Fruit fly (Drosophila melanogaster) whole organism, embryonic: ENCODE results near the gene CG6610.

Experiments used
- Adf1 ChIP-seq: fragments of 200-800 bp; sonication (Bioruptor generic); IDR thresholded peaks from 2 replicates; pipeline ENCODE4 v1.3.6; 2022; ENCODE audit warnings: missing biosample characterization, missing genetic modification characterization
- CG10431 ChIP-seq: fragments of 200-800 bp; sonication (Bioruptor generic); optimal IDR thresholded peaks from 3 replicates; lab custom pipeline; 2018; ENCODE audit warnings: missing biosample characterization, mild to moderate bottlenecking, missing genetic modification characterization
- CG11560 ChIP-seq: fragments of 200-800 bp; sonication (Bioruptor generic); IDR thresholded peaks from 3 replicates; pipeline ENCODE4 v1.3.6; 2022; ENCODE audit warnings: missing biosample characterization, missing genetic modification characterization
- CG12744 ChIP-seq: fragments of 200-800 bp; sonication (Bioruptor generic); optimal IDR thresholded peaks from 2 replicates; lab custom pipeline; 2016; ENCODE audit warnings: missing biosample characterization, missing genetic modification characterization
- CG1529 ChIP-seq: fragments of 200-800 bp; sonication (Bioruptor generic); optimal IDR thresholded peaks from 3 replicates; lab custom pipeline; 2018; ENCODE audit warnings: missing biosample characterization, missing genetic modification characterization
- CG17829 ChIP-seq: fragments of 200-800 bp; optimal IDR thresholded peaks from 2 replicates; lab custom pipeline; 2019; ENCODE audit warnings: missing biosample characterization, mild to moderate bottlenecking, missing genetic modification characterization, moderate library complexity
- CG17912 ChIP-seq: fragments of 200-800 bp; sonication (Bioruptor generic); optimal IDR thresholded peaks from 2 replicates; lab custom pipeline; 2018; ENCODE audit warnings: missing biosample characterization, mild to moderate bottlenecking, missing genetic modification characterization
- CG1792 ChIP-seq: fragments of 200-800 bp; sonication (Bioruptor generic); optimal IDR thresholded peaks from 2 replicates; lab custom pipeline; 2016; ENCODE audit warnings: missing biosample characterization, missing genetic modification characterization
- CG3065 ChIP-seq: fragments of 200-800 bp; sonication (Bioruptor generic); optimal IDR thresholded peaks from 2 replicates; lab custom pipeline; 2016; ENCODE audit warnings: missing biosample characterization, missing genetic modification characterization
- CG3995 ChIP-seq: fragments of 200-800 bp; sonication (Bioruptor generic); optimal IDR thresholded peaks from 3 replicates; lab custom pipeline; 2016; ENCODE audit warnings: missing biosample characterization, missing genetic modification characterization
- CG6654 ChIP-seq: fragments of 200-800 bp; sonication (Bioruptor generic); optimal IDR thresholded peaks from 2 replicates; lab custom pipeline; 2017; ENCODE audit warnings: missing biosample characterization, mild to moderate bottlenecking, missing genetic modification characterization
- CG6683 ChIP-seq: fragments of 200-800 bp; sonication (Bioruptor generic); optimal IDR thresholded peaks from 2 replicates; lab custom pipeline; 2017; ENCODE audit warnings: missing biosample characterization, mild to moderate bottlenecking, missing genetic modification characterization, missing genetic modification reagents
- Dad ChIP-seq: fragments of 200-800 bp; sonication (Bioruptor generic); optimal IDR thresholded peaks from 3 replicates; lab custom pipeline; 2016; ENCODE audit warnings: missing biosample characterization, missing genetic modification characterization
- Deaf1 ChIP-seq: fragments of 200-800 bp; optimal IDR thresholded peaks from 3 replicates; lab custom pipeline; 2019; ENCODE audit warnings: missing biosample characterization, mild to moderate bottlenecking, missing genetic modification characterization, moderate library complexity
- HmgD ChIP-seq: fragments of 200-800 bp; sonication (Bioruptor generic); optimal IDR thresholded peaks from 3 replicates; lab custom pipeline; 2016; ENCODE audit warnings: missing biosample characterization, missing genetic modification characterization
- Hr3 ChIP-seq: fragments of 200-800 bp; sonication (Bioruptor generic); optimal IDR thresholded peaks from 3 replicates; lab custom pipeline; 2016; ENCODE audit warnings: missing biosample characterization, missing genetic modification characterization
- Kr ChIP-seq: fragments of 200-800 bp; sonication (Bioruptor generic); optimal IDR thresholded peaks from 2 replicates; lab custom pipeline; 2017; ENCODE audit warnings: missing biosample characterization, mild to moderate bottlenecking, missing genetic modification characterization
- Lim3 ChIP-seq: fragments of 200-800 bp; sonication (Bioruptor generic); IDR thresholded peaks from 2 replicates; pipeline ENCODE4 v1.3.6; 2022; ENCODE audit warnings: missing biosample characterization, missing genetic modification characterization
- Med ChIP-seq: fragments of 200-800 bp; sonication (Bioruptor generic); peaks from one replicate; lab custom pipeline; 2016; ENCODE audit warnings: missing biosample characterization, missing genetic modification characterization, mild to moderate bottlenecking, inconsistent platforms, moderate library complexity
- Meics ChIP-seq: fragments of 200-800 bp; sonication (Bioruptor generic); optimal IDR thresholded peaks from 2 replicates; lab custom pipeline; 2017; ENCODE audit warnings: missing biosample characterization, mild to moderate bottlenecking, missing genetic modification characterization
- Nf-YB ChIP-seq: fragments of 200-800 bp; sonication (Bioruptor generic); optimal IDR thresholded peaks from 3 replicates; lab custom pipeline; 2019; ENCODE audit warnings: missing biosample characterization, mild to moderate bottlenecking, missing genetic modification characterization, moderate library complexity
- Nf-YC ChIP-seq: fragments of 200-800 bp; optimal IDR thresholded peaks from 3 replicates; lab custom pipeline; 2019; ENCODE audit warnings: missing biosample characterization, mild to moderate bottlenecking, missing genetic modification characterization, moderate library complexity
- Spps ChIP-seq: fragments of 200-800 bp; sonication (Bioruptor generic); optimal IDR thresholded peaks from 2 replicates; lab custom pipeline; 2018; ENCODE audit warnings: missing biosample characterization, mild to moderate bottlenecking, missing genetic modification characterization
- Sry-δ ChIP-seq: fragments of 200-800 bp; sonication (Bioruptor generic); optimal IDR thresholded peaks from 2 replicates; lab custom pipeline; 2016; ENCODE audit warnings: missing biosample characterization, missing genetic modification characterization
- aop ChIP-seq: fragments of 200-800 bp; sonication (Bioruptor generic); IDR thresholded peaks from 2 replicates; pipeline ENCODE4 v1.3.6; 2022; ENCODE audit warnings: missing biosample characterization, missing genetic modification characterization
- bcd ChIP-seq: fragments of 200-800 bp; sonication (Bioruptor generic); optimal IDR thresholded peaks from 2 replicates; lab custom pipeline; 2017; ENCODE audit warnings: missing biosample characterization, mild to moderate bottlenecking, missing genetic modification characterization
- btn ChIP-seq: fragments of 200-800 bp; sonication (Bioruptor generic); optimal IDR thresholded peaks from 2 replicates; lab custom pipeline; 2016; ENCODE audit warnings: missing biosample characterization, missing genetic modification characterization
- chinmo ChIP-seq: fragments of 200-800 bp; sonication (Bioruptor generic); IDR thresholded peaks from 4 replicates; pipeline ENCODE4 v1.3.6; 2022; ENCODE audit warnings: missing biosample characterization, missing genetic modification characterization; ENCODE audit not compliant: partially characterized antibody
- dan ChIP-seq: fragments of 200-800 bp; sonication (Bioruptor generic); IDR thresholded peaks from 2 replicates; pipeline ENCODE4 v1.3.6; 2022; ENCODE audit warnings: missing biosample characterization, missing genetic modification characterization
- esg ChIP-seq: fragments of 200-800 bp; sonication (Bioruptor generic); conservative IDR thresholded peaks from 2 replicates; pipeline ENCODE4 v1.3.6; 2022; ENCODE audit warnings: missing biosample characterization, missing genetic modification characterization
- ewg ChIP-seq: fragments of 200-800 bp; sonication (Bioruptor generic); optimal IDR thresholded peaks from 3 replicates; lab custom pipeline; 2017; ENCODE audit warnings: mild to moderate bottlenecking, missing biosample characterization, missing genetic modification reagents, missing genetic modification characterization
- exex ChIP-seq: fragments of 200-800 bp; sonication (Bioruptor generic); optimal IDR thresholded peaks from 4 replicates; lab custom pipeline; 2018; ENCODE audit warnings: missing biosample characterization, mild to moderate bottlenecking, missing genetic modification characterization, moderate library complexity
- grau ChIP-seq: fragments of 200-800 bp; optimal IDR thresholded peaks from 3 replicates; lab custom pipeline; 2019; ENCODE audit warnings: missing biosample characterization, mild to moderate bottlenecking, missing genetic modification characterization, moderate library complexity
- grn ChIP-seq: fragments of 200-800 bp; sonication (Bioruptor generic); optimal IDR thresholded peaks from 3 replicates; lab custom pipeline; 2017; ENCODE audit warnings: missing biosample characterization, missing genetic modification characterization
- gt ChIP-seq: fragments of 200-800 bp; sonication (Bioruptor generic); IDR thresholded peaks from 2 replicates; pipeline ENCODE4 v1.3.6; 2022; ENCODE audit warnings: missing biosample characterization, missing genetic modification characterization
- jigr1 ChIP-seq: fragments of 200-800 bp; sonication (Bioruptor generic); IDR thresholded peaks from 3 replicates; pipeline ENCODE4 v1.3.6; 2022; ENCODE audit warnings: missing biosample characterization, missing genetic modification characterization
- jing ChIP-seq: fragments of 200-800 bp; sonication (Bioruptor generic); optimal IDR thresholded peaks from 2 replicates; lab custom pipeline; 2018; ENCODE audit warnings: missing biosample characterization, mild to moderate bottlenecking, missing genetic modification characterization
- ken ChIP-seq: fragments of 200-800 bp; sonication (Bioruptor generic); IDR thresholded peaks from 3 replicates; pipeline ENCODE4 v1.3.6; 2022; ENCODE audit warnings: missing biosample characterization, missing genetic modification characterization
- lov ChIP-seq, 2 experiments: fragments of 200-800 bp in 1 of 2; fragments of >200 bp in 1 of 2; sonication (Bioruptor generic) in 1 of 2; IDR thresholded peaks in 1 of 2; optimal IDR thresholded peaks in 1 of 2; 2 replicates in 1 of 2; 3 replicates in 1 of 2; pipeline versions ENCODE4 v1.3.6 to Lab custom; 2017 to 2022; ENCODE audit warnings: missing biosample characterization in 1 of 2, missing genetic modification characterization in 1 of 2
- pan ChIP-seq, 4 experiments: fragments of >200 bp in 3 of 4; fragments of 200-800 bp in 1 of 4; sonication (Bioruptor generic) in 1 of 4; optimal IDR thresholded peaks in 3 of 4; IDR thresholded peaks in 1 of 4; 2 replicates each; pipeline versions ENCODE4 v1.3.6 to Lab custom; 2017 to 2022; ENCODE audit warnings: missing biosample characterization in 2 of 4, missing genetic modification characterization in 2 of 4, mixed read lengths in 1 of 4
- pho ChIP-seq: fragments of 200-800 bp; sonication (Bioruptor generic); optimal IDR thresholded peaks from 2 replicates; lab custom pipeline; 2016; ENCODE audit warnings: missing biosample characterization, missing genetic modification characterization
- prd ChIP-seq, 3 experiments: fragments of >200 bp in 2 of 3; fragments of 200-800 bp in 1 of 3; sonication (Bioruptor generic) in 1 of 3; optimal IDR thresholded peaks in 2 of 3; IDR thresholded peaks in 1 of 3; 2 replicates in 2 of 3; 3 replicates in 1 of 3; pipeline versions ENCODE4 v1.3.6 to Lab custom; 2017 to 2022; ENCODE audit warnings: missing biosample characterization in 1 of 3, missing genetic modification characterization in 1 of 3
- psq ChIP-seq: fragments of 200-800 bp; sonication (Bioruptor generic); optimal IDR thresholded peaks from 2 replicates; lab custom pipeline; 2017; ENCODE audit warnings: missing biosample characterization, missing genetic modification characterization
- schlank ChIP-seq: fragments of 200-800 bp; sonication (Bioruptor generic); optimal IDR thresholded peaks from 2 replicates; lab custom pipeline; 2018; ENCODE audit warnings: missing biosample characterization, mild to moderate bottlenecking, missing genetic modification characterization
- seq ChIP-seq: fragments of 200-800 bp; sonication (Bioruptor generic); IDR thresholded peaks from 2 replicates; pipeline ENCODE4 v1.3.6; 2022; ENCODE audit warnings: missing biosample characterization, missing genetic modification characterization
- sr ChIP-seq: fragments of 200-800 bp; sonication (Bioruptor generic); IDR thresholded peaks from 3 replicates; pipeline ENCODE4 v1.3.6; 2022; ENCODE audit warnings: missing biosample characterization, missing genetic modification characterization
- tna ChIP-seq: fragments of 200-800 bp; sonication (Bioruptor generic); IDR thresholded peaks from 2 replicates; pipeline ENCODE4 v1.3.6; 2022; ENCODE audit warnings: missing biosample characterization, missing genetic modification characterization; ENCODE audit not compliant: partially characterized antibody
- zen2 ChIP-seq: fragments of 200-800 bp; sonication (Bioruptor generic); IDR thresholded peaks from 3 replicates; pipeline ENCODE4 v1.3.6; 2022; ENCODE audit warnings: missing biosample characterization, missing genetic modification characterization; ENCODE audit not compliant: partially characterized antibody
- zfh1 ChIP-seq: fragments of 200-800 bp; sonication (Bioruptor generic); IDR thresholded peaks from 3 replicates; pipeline ENCODE4 v1.3.6; 2022; ENCODE audit warnings: missing biosample characterization, missing genetic modification characterization

Gene CG6610

DNA sequence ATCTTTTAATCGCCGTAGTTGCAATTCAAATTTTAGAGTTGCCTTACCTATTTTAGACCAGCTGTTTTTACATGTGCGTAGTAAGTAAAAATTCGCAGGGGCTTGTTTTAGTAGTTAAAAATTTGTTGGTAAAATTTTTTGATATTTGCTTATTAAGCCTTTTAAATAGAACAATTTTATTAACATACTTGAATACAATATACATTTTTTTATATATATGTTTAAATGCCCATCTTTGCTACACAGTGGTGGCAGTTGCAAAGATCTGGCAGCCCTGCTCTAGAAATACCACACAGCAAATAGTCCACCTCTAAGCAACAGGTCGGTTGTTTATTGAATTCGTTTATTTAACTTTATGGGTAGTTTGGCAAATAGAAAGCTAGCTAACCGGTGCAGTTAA, 19.4 kb downstream of the CG6610 start, which contains the start of the genes CG10467 and loj (continued):
- TF ChIP-seq CG3995 (GFP tag; lab: Kevin White, UChicago) = peak; percentile 63
- TF ChIP-seq btn (GFP tag; lab: Kevin White, UChicago) = no peak
- no peak for TF ChIP-seq tna
- peak; percentile 49 for TF ChIP-seq HmgD (GFP tag; lab: Kevin White, UChicago)
- TF ChIP-seq sr (GFP tag; lab: Robert Waterston, UW) = peak; percentile 63; the same call in 1 of the 3 replicates
- peak; percentile 64 for TF ChIP-seq schlank (tag; lab: Kevin White, UChicago)
- TF ChIP-seq esg (GFP tag; lab: Robert Waterston, UW) = peak; percentile 98
- peak; percentile 65 for TF ChIP-seq CG1792 (GFP tag; lab: Kevin White, UChicago)
- TF ChIP-seq psq (GFP tag; lab: Kevin White, UChicago) = peak; percentile 91
- TF ChIP-seq jing (GFP tag; lab: Kevin White, UChicago) = peak; percentile 87
- peak; percentile 90 for TF ChIP-seq Spps (tag; lab: Kevin White, UChicago)
- TF ChIP-seq Adf1 = peak; percentile 79
- TF ChIP-seq CG17912 = peak; percentile 76
- TF ChIP-seq CG17829 (tag; lab: Kevin White, UChicago) = peak; percentile 96
- peak; percentile 95 for TF ChIP-seq bcd
- TF ChIP-seq CG6654 (GFP tag; lab: Kevin White, UChicago) = peak; percentile 83
- peak; percentile 86; the same call in 1 of the 2 replicates for TF ChIP-seq Lim3 (GFP tag; lab: Robert Waterston, UW)
- TF ChIP-seq jigr1 = peak; percentile 92
- peak; percentile 72 for TF ChIP-seq CG6683 (GFP tag; lab: Kevin White, UChicago)
- peak; percentile 82 for TF ChIP-seq CG1529 (GFP tag; lab: Kevin White, UChicago)
- peak; percentile 98 for TF ChIP-seq Hr3 (GFP tag; lab: Kevin White, UChicago)
- TF ChIP-seq CG3065 (GFP tag; lab: Kevin White, UChicago) = peak; percentile 90
- TF ChIP-seq Dad (GFP tag; lab: Kevin White, UChicago) = peak; percentile 73
- peak; percentile 94 for TF ChIP-seq gt
- peak; percentile 69 for TF ChIP-seq CG10431 (GFP tag; lab: Kevin White, UChicago)
- TF ChIP-seq CG12744 (GFP tag; lab: Kevin White, UChicago) = peak; percentile 66
- peak; percentile 85 for TF ChIP-seq pho (GFP tag; lab: Kevin White, UChicago)
- no peak for TF ChIP-seq prd (optimal IDR thresholded peaks at IDR 0.05; lab: Kevin White, UChicago)
- peak; percentile 99 for TF ChIP-seq prd (GFP tag; IDR thresholded peaks at IDR 0.05; lab: Robert Waterston, UW)

DNA sequence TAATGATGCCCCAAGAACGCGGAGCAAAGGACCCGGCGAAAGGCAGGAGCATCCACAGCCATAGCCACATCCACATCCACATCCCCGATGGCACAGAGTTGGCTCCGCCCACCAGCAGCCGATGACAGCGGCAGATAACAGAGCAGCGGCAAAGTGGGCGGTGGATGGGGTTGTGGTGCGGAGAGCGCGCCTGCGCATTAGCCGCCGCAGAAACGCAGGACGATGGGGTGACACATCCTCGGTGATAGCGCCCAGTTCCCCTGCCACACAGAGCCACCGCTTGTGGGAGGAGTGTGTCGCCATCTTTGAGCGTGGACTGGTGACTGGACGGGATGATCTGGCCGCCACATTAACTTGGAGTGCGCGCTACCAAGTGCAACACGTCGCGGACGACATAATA, 21.9 kb downstream of the CG6610 start, which contains the start of gene Ets65A:
Ets65A (plus strand) TSS at position 348 of the 400 bp plus-strand sequence.
- TF ChIP-seq grn (GFP tag; lab: Kevin White, UChicago) = peak; percentile 3
- TF ChIP-seq exex (tag; lab: Kevin White, UChicago) = no peak
- no peak for TF ChIP-seq Meics (GFP tag; lab: Kevin White, UChicago)
- peak; percentile 79 for TF ChIP-seq ewg (GFP tag; lab: Kevin White, UChicago)
- no peak for TF ChIP-seq pan (optimal IDR thresholded peaks at IDR 0.05; lab: Kevin White, UChicago)
- TF ChIP-seq pan (GFP tag; optimal IDR thresholded peaks at IDR 0.05 in 1 of 2, IDR thresholded peaks at IDR 0.05 in 1 of 2) = no peak
- 0 out of 4 replicates have a peak, but pooled peaks have one; percentile 12 for TF ChIP-seq chinmo (GFP tag; lab: Robert Waterston, UW)
- TF ChIP-seq Nf-YB = peak; percentile 75
- TF ChIP-seq Med = peak; percentile 42
- no peak for TF ChIP-seq jigr1
- TF ChIP-seq Deaf1 (tag; lab: Kevin White, UChicago) = peak; percentile 34
- no peak for TF ChIP-seq psq (GFP tag; lab: Kevin White, UChicago)
- TF ChIP-seq zfh1 (GFP tag; lab: Robert Waterston, UW) = no peak
- TF ChIP-seq CG6683 (GFP tag; lab: Kevin White, UChicago) = no peak
- TF ChIP-seq zen2 (GFP tag; lab: Robert Waterston, UW) = 0 out of 3 replicates have a peak, but pooled peaks have one; percentile 12
- TF ChIP-seq ken = no peak
- peak; percentile 91 for TF ChIP-seq Nf-YC (tag; lab: Kevin White, UChicago)
- 0 out of 3 replicates have a peak, but pooled peaks have one; percentile 28 for TF ChIP-seq CG11560
- no peak for TF ChIP-seq Kr (GFP tag; lab: Kevin White, UChicago)
- no peak for TF ChIP-seq lov (optimal IDR thresholded peaks at IDR 0.05; lab: Kevin White, UChicago)
- 0 out of 3 replicates have a peak, but pooled peaks have one; percentile 11 for TF ChIP-seq lov (GFP tag; IDR thresholded peaks at IDR 0.05; lab: Robert Waterston, UW)
- no peak for TF ChIP-seq Sry-δ (GFP tag; lab: Kevin White, UChicago)
- peak; percentile 68; the same call in 1 of the 2 replicates for TF ChIP-seq seq (GFP tag; lab: Robert Waterston, UW)
- no peak for TF ChIP-seq aop
- 0 out of 2 replicates have a peak, but pooled peaks have one; percentile 16 for TF ChIP-seq dan (GFP tag; lab: Robert Waterston, UW)
- TF ChIP-seq grau (tag; lab: Kevin White, UChicago) = no peak
